Worm (Caenorhabditis elegans) whole organism, midembryonic: ENCODE measurements around the gene K07H8.11.

Source experiments
- T22C8.4 ChIP-seq: fragments of 200-800 bp; sonication (Bioruptor generic); IDR thresholded peaks from 2 replicates; pipeline ENCODE4 v1.3.6; 2022; ENCODE audit warnings: missing genetic modification characterization, missing compliant biosample characterization
- cog-1 ChIP-seq: sonication (generic microtip); optimal IDR thresholded peaks from 2 replicates; lab custom pipeline; 2016; ENCODE audit warnings: missing genetic modification characterization, missing compliant biosample characterization
- flt-1 ChIP-seq: fragments of 200-800 bp; sonication (Bioruptor generic); IDR thresholded peaks from 2 replicates; pipeline ENCODE4 v1.3.6; 2022; ENCODE audit warnings: missing genetic modification characterization, missing compliant biosample characterization
- klf-2 ChIP-seq: fragments of 200-800 bp; sonication (Bioruptor generic); conservative IDR thresholded peaks from 2 replicates; pipeline ENCODE4 v1.3.6; 2022; ENCODE audit warnings: missing genetic modification reagents, missing genetic modification characterization, missing compliant biosample characterization
- med-1 ChIP-seq: sonication (generic microtip); optimal IDR thresholded peaks from 2 replicates; lab custom pipeline; 2017; ENCODE audit warnings: missing genetic modification characterization, mild to moderate bottlenecking, missing compliant biosample characterization, antibody characterized with exemption, missing genetic modification reagents; ENCODE audit not compliant: insufficient read depth
- ref-1 ChIP-seq: fragments of 200-800 bp; sonication (Bioruptor generic); conservative IDR thresholded peaks from 2 replicates; pipeline ENCODE4 v1.3.6; 2022; ENCODE audit warnings: missing genetic modification reagents, missing genetic modification characterization, missing compliant biosample characterization
- tab-1 ChIP-seq: fragments of 200-800 bp; sonication (Bioruptor generic); IDR thresholded peaks from 2 replicates; pipeline ENCODE4 v1.3.6; 2022; ENCODE audit warnings: missing genetic modification characterization, missing compliant biosample characterization
- ztf-23 ChIP-seq: fragments of 200-800 bp; sonication (Bioruptor generic); IDR thresholded peaks from 2 replicates; pipeline ENCODE4 v1.3.6; 2022; ENCODE audit warnings: missing genetic modification reagents, missing genetic modification characterization, missing compliant biosample characterization
- ztf-29 ChIP-seq: fragments of 200-800 bp; sonication (Bioruptor generic); IDR thresholded peaks from 2 replicates; pipeline ENCODE4 v1.3.6; 2022; ENCODE audit warnings: missing genetic modification reagents, missing genetic modification characterization, missing compliant biosample characterization

K07H8.11 gene

ce11 chrIV:8299636-8300035 lies 24.5 kb upstream of the K07H8.11 start, which contains the start of gene F35H10.6:
F35H10.6 (plus strand) TSS chrIV:8299936.
- TF ChIP-seq T22C8.4 (GFP tag; lab: Robert Waterston, UW) = no peak
- no peak for TF ChIP-seq flt-1 (GFP tag; lab: Robert Waterston, UW)
- no peak for TF ChIP-seq ref-1 (GFP tag; lab: Robert Waterston, UW)
- TF ChIP-seq ztf-23 = no peak
- TF ChIP-seq cog-1 (tag; lab: Kevin White, UChicago) = no peak
- TF ChIP-seq klf-2 (GFP tag; lab: Robert Waterston, UW) = no peak
- TF ChIP-seq med-1 (GFP tag; lab: Kevin White, UChicago) = no peak
- TF ChIP-seq tab-1 (GFP tag; lab: Robert Waterston, UW) = no peak
- TF ChIP-seq ztf-29 = no peak

DNA sequence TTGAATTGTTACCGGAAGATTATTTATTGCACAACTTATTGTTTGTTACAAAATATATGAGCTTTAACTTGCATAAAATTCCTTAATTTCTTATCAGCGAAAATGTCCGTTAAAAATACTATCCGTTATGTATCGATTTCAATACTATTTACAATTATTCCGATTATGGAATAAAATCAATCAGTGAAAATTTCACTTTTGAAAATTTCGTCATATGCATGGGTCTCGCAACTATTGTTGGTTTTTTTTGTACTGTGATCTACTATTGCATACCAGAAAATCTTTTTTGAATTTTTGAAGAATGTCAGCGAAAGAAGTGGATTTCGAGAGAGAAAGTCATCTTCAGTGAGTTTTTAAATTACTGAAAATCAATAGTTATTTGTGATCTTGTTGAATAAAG lies 22.1 kb upstream of the K07H8.11 start, which contains the start of gene nprl-3:
TSS of gene nprl-3 (plus strand) at position 301 of the 400 bp plus-strand sequence.
- TF ChIP-seq tab-1 (GFP tag; lab: Robert Waterston, UW) = no peak
- TF ChIP-seq ref-1 (GFP tag; lab: Robert Waterston, UW) = no peak
- no peak for TF ChIP-seq ztf-29
- no peak for TF ChIP-seq med-1 (GFP tag; lab: Kevin White, UChicago)
- TF ChIP-seq T22C8.4 (GFP tag; lab: Robert Waterston, UW) = no peak
- no peak for TF ChIP-seq ztf-23
- no peak for TF ChIP-seq klf-2 (GFP tag; lab: Robert Waterston, UW)
- TF ChIP-seq flt-1 (GFP tag; lab: Robert Waterston, UW) = no peak

ce11 chrIV:8294650-8295049 lies 19.5 kb upstream of the K07H8.11 start, which contains the start of gene tbce-1:
tbce-1 (plus strand) TSS chrIV:8294690.
- no peak for TF ChIP-seq cog-1 (tag; lab: Kevin White, UChicago)
- no peak for TF ChIP-seq flt-1 (GFP tag; lab: Robert Waterston, UW)
- no peak for TF ChIP-seq med-1 (GFP tag; lab: Kevin White, UChicago)
- TF ChIP-seq ref-1 (GFP tag; lab: Robert Waterston, UW) = no peak
- TF ChIP-seq ztf-23 = no peak
- no peak for TF ChIP-seq ztf-29
- TF ChIP-seq tab-1 (GFP tag; lab: Robert Waterston, UW) = no peak
- TF ChIP-seq klf-2 (GFP tag; lab: Robert Waterston, UW) = no peak
- no peak for TF ChIP-seq T22C8.4 (GFP tag; lab: Robert Waterston, UW)

ce11 chrIV:8291232-8291631 lies 16.1 kb upstream of the K07H8.11 start, which contains the start of gene K07H8.2:
K07H8.2 (plus strand) TSS chrIV:8291532.
- no peak for TF ChIP-seq cog-1 (tag; lab: Kevin White, UChicago)

DNA sequence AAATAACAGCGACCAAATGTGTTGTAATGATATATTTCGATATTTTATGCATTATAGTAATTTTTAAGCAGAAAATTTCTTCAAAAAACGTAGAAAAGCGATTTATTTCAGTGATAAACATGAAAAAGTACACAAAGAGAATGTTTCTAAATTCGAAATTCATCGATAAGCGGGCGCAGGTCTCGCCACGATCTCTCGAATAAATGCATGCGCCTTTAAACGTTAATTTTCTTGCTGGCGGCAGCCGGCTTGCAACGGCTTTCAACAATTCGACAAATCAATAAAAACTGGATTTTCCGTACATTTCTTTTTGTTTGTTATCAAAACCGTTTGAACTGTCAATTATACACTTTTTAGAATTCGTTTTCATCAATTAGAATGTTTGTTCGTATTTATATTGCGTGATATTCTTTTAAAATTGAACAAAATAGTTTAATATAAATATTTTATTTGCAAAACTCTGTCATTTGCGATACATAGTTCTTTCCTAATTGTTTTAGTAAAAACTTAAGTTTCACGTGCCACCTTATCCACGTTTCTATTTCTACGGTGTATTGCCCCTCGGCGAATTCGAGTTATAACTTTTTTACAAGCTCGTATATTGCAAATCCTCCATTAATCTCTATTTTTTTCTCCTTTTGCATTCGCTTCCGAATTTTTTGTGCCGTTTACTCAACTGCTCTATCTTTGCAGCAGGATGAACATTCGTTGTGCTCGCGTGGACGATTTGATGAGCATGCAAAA lies 14.6 kb upstream of the K07H8.11 start, which contains the start of gene daf-31:
TSS of gene daf-31 (plus strand) at position 694 of the 744 bp plus-strand sequence.
- TF ChIP-seq ztf-29 = 0 out of 2 replicates have a peak, but pooled peaks have one; percentile 39
- TF ChIP-seq T22C8.4 (GFP tag; lab: Robert Waterston, UW) = no peak
- TF ChIP-seq med-1 (GFP tag; lab: Kevin White, UChicago) = no peak

DNA sequence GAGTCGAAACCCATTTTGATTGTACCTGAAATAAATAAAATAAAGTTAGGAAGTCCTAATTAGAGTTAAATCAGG lies 14.2 kb upstream of the K07H8.11 start, which contains the start of gene nucl-1:
TSS of gene nucl-1 (minus strand) at position 26 of the 75 bp plus-strand sequence.
- TF ChIP-seq klf-2 (GFP tag; lab: Robert Waterston, UW) = no peak

DNA sequence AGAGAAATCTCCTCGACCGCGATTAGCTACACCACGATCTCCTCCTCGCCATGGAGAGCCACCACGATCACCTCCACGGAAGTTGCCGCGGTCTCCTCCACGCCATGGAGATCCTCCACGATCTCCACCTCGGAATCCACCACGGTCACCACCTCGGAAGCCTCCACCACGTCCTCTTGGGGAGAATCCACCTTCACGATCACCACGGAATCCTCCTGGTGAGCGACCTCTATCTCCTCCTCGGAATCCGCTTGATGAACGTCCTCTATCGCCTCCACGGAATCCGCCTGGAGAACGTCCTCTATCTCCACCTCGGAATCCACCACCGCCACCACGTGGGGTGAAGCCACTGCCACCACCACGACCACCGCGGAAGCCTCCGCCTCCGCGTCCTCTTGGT lies 14.0 kb upstream of the K07H8.11 start:
- TF ChIP-seq klf-2 (GFP tag; lab: Robert Waterston, UW) = no peak
- no peak for TF ChIP-seq ztf-29
- TF ChIP-seq tab-1 (GFP tag; lab: Robert Waterston, UW) = no peak
- no peak for TF ChIP-seq med-1 (GFP tag; lab: Kevin White, UChicago)
- no peak for TF ChIP-seq ztf-23
- no peak for TF ChIP-seq flt-1 (GFP tag; lab: Robert Waterston, UW)
- no peak for TF ChIP-seq ref-1 (GFP tag; lab: Robert Waterston, UW)
- TF ChIP-seq T22C8.4 (GFP tag; lab: Robert Waterston, UW) = no peak
- TF ChIP-seq cog-1 (tag; lab: Kevin White, UChicago) = no peak

DNA sequence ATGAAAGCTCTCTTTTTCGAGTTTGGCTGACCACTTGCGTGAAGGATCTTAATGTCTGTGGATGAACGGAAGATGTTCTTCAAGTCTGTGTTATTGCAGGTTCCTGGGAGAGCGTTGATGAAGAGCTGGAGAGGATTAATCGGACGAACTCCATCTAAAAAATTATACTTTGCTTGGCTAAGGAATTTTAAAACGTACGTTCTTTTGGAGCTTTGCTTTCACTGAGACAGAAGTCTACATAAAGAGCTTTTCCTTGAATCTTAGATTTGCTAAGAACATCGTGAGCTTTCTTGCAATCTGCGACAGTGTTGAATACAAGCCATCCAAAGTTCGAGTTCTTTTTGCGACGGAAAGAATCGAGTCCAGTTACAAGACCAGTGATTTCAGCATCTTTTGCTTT lies 12.2 kb upstream of the K07H8.11 start:
- no peak for TF ChIP-seq flt-1 (GFP tag; lab: Robert Waterston, UW)
- TF ChIP-seq tab-1 (GFP tag; lab: Robert Waterston, UW) = no peak
- TF ChIP-seq klf-2 (GFP tag; lab: Robert Waterston, UW) = no peak
- no peak for TF ChIP-seq ztf-23
- no peak for TF ChIP-seq ztf-29

DNA sequence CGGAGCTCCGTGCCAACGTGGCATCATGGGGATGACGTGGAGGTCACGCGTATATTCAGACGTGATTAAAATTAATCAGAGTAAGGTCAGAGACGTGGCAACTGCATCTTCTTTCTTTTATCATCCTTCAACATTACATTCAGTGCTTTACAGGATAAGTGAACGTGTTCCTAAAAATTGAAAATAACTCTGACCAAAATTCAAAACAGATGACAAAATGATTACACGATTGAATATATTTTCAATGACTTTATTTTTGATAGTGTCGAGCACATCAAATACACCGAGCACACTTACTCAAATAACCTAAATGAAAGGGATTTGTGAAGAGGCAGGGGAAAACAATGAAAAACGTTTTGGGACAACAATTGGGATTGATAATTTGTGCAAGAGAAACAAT lies 11.2 kb upstream of the K07H8.11 start, which contains the start of gene K07H8.9:
TSS of gene K07H8.9 (minus strand) at position 125 of the 400 bp plus-strand sequence.
- TF ChIP-seq med-1 (GFP tag; lab: Kevin White, UChicago) = no peak
- TF ChIP-seq ztf-23 = no peak
- no peak for TF ChIP-seq ref-1 (GFP tag; lab: Robert Waterston, UW)
- TF ChIP-seq T22C8.4 (GFP tag; lab: Robert Waterston, UW) = no peak
- no peak for TF ChIP-seq flt-1 (GFP tag; lab: Robert Waterston, UW)
- TF ChIP-seq tab-1 (GFP tag; lab: Robert Waterston, UW) = no peak
- TF ChIP-seq klf-2 (GFP tag; lab: Robert Waterston, UW) = no peak
- no peak for TF ChIP-seq ztf-29
- no peak for TF ChIP-seq cog-1 (tag; lab: Kevin White, UChicago)

DNA sequence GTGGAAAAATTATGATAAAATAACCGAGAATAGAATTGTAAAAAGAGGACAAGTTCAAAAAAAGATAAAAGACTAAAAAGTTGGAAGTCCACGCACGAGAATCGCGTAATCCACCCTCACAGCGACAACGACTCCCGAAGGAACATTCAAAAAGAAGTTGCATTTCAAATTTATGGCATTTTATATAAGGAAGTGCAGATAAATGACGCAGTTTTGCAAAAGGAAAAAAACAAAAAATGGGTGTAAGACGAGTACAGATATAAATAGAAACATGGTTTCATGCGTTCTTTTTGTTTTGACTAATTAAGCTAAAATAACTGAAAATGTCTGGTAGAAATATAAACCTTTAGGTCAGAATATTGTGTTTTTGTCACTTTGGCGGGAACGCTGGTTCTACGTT lies 8.1 kb upstream of the K07H8.11 start:
- TF ChIP-seq cog-1 (tag; lab: Kevin White, UChicago) = no peak
- TF ChIP-seq ztf-23 = no peak

- TF ChIP-seq med-1 (GFP tag; lab: Kevin White, UChicago) (no peak), ref-1 (GFP tag; lab: Robert Waterston, UW) (no peak), cog-1 (tag; lab: Kevin White, UChicago) (no peak), tab-1 (GFP tag; lab: Robert Waterston, UW) (no peak), T22C8.4 (GFP tag; lab: Robert Waterston, UW) (no peak), ztf-23 (no peak), ztf-29 (no peak), klf-2 (GFP tag; lab: Robert Waterston, UW) (no peak), flt-1 (GFP tag; lab: Robert Waterston, UW) (no peak)
Observed at ce11 chrIV:8276609-8277008, 1.5 kb upstream of the K07H8.11 start, which contains the start of gene K07H8.12. K07H8.12 (minus strand) TSS chrIV:8276709.
